Worm (Caenorhabditis elegans): ENCODE measurements around the gene cct-7.
A peak's percentile ranks its signal among the peaks of the same experiment; 100 is the strongest.

cct-7 gene

ce11 chrV:1864997-1865396, 7.0 kb upstream of the cct-7 start:
- TF ChIP-seq nhr-11 (tag; optimal IDR thresholded peaks at IDR 0.05) = no peak
- TF ChIP-seq madf-9 (GFP tag; conservative IDR thresholded peaks at IDR 0.05) = no peak
- no peak for TF ChIP-seq unc-39 (tag; optimal IDR thresholded peaks at IDR 0.05)
- TF ChIP-seq hif-1 (tag; optimal IDR thresholded peaks at IDR 0.05) = no peak
- TF ChIP-seq ztf-11 (tag; optimal IDR thresholded peaks at IDR 0.05) = no peak
- no peak for TF ChIP-seq lin-39 (tag; optimal IDR thresholded peaks at IDR 0.05)
- TF ChIP-seq Y75B8A.6 (GFP tag; IDR thresholded peaks at IDR 0.05) = no peak
- TF ChIP-seq gei-8 (GFP tag; optimal IDR thresholded peaks at IDR 0.05) = no peak
- TF ChIP-seq dmd-6 (GFP tag; IDR thresholded peaks at IDR 0.05) = no peak
- no peak for TF ChIP-seq nhr-10 (tag; optimal IDR thresholded peaks at IDR 0.05)
- no peak for TF ChIP-seq F10B5.3 (tag; optimal IDR thresholded peaks at IDR 0.05)
- TF ChIP-seq zfp-3 (GFP tag; conservative IDR thresholded peaks at IDR 0.05) = no peak
- no peak for TF ChIP-seq nhr-6 (tag; optimal IDR thresholded peaks at IDR 0.05)
- TF ChIP-seq ceh-44 (GFP tag; IDR thresholded peaks at IDR 0.05) = no peak
- TF ChIP-seq ctbp-1 (GFP tag; IDR thresholded peaks at IDR 0.05) = no peak
- TF ChIP-seq F37D6.2 (tag; optimal IDR thresholded peaks at IDR 0.05) = no peak

ce11 chrV:1868025-1868424, 4.0 kb upstream of the cct-7 start:
- TF ChIP-seq aha-1 (tag) (peak; percentile 81), ceh-28 (tag; optimal IDR thresholded peaks at IDR 0.05) (no peak)

- TF ChIP-seq nhr-25 (tag; optimal IDR thresholded peaks at IDR 0.05; ENCODE audit: borderline replicate concordance, insufficient read depth) (peak; percentile 67), ama-1 (optimal IDR thresholded peaks at IDR 0.05) (no peak), dmd-9 (GFP tag; IDR thresholded peaks at IDR 0.05) (peak; percentile 81), hif-1 (tag; optimal IDR thresholded peaks at IDR 0.05) (peak; percentile 0 to 66), mdl-1 (tag; optimal IDR thresholded peaks at IDR 0.05) (peak in 1 of 2 experiments; percentile 32), zip-2 (tag; optimal IDR thresholded peaks at IDR 0.05) (peak; percentile 47), R02D3.7 (tag; optimal IDR thresholded peaks at IDR 0.05) (no peak), lsy-2 (tag; optimal IDR thresholded peaks at IDR 0.05) (peak; percentile 32 to 91), ZK337.2 (GFP tag; IDR thresholded peaks at IDR 0.05) (no peak), hlh-30 (tag; optimal IDR thresholded peaks at IDR 0.05; ENCODE audit: insufficient read depth) (peak; percentile 81), madf-5 (GFP tag; IDR thresholded peaks at IDR 0.05) (no peak), egl-27 (tag; optimal IDR thresholded peaks at IDR 0.05) (no peak), snpc-1.2 (GFP tag; IDR thresholded peaks at IDR 0.05) (peak; percentile 80), Y75B8A.6 (GFP tag; IDR thresholded peaks at IDR 0.05) (no peak), nhr-6 (tag; optimal IDR thresholded peaks at IDR 0.05) (peak; percentile 57), mep-1 (tag; optimal IDR thresholded peaks at IDR 0.05) (peak; percentile 92), arid-1 (GFP tag; conservative IDR thresholded peaks at IDR 0.05) (peak; percentile 93), egl-43 (GFP tag; IDR thresholded peaks at IDR 0.05) (peak; percentile 79), php-3 (GFP tag; IDR thresholded peaks at IDR 0.05) (peak; percentile 68), unc-62 (GFP tag; optimal IDR thresholded peaks at IDR 0.05 in 1 of 2) (no peak), unc-62 (tag; optimal IDR thresholded peaks at IDR 0.05) (no peak), vab-7 (GFP tag; IDR thresholded peaks at IDR 0.05) (peak; percentile 76), lin-39 (tag; optimal IDR thresholded peaks at IDR 0.05) (no peak), dmd-6 (GFP tag; IDR thresholded peaks at IDR 0.05) (peak; percentile 79), D1046.2 (GFP tag; IDR thresholded peaks at IDR 0.05) (peak; percentile 72), fkh-10 (GFP tag; optimal IDR thresholded peaks at IDR 0.05) (peak; percentile 68), lim-7 (GFP tag; IDR thresholded peaks at IDR 0.05) (no peak), nhr-42 (GFP tag; IDR thresholded peaks at IDR 0.05) (peak; percentile 89), F44E2.7 (GFP tag; IDR thresholded peaks at IDR 0.05) (no peak), T20F7.1 (GFP tag; optimal IDR thresholded peaks at IDR 0.05) (no peak), daf-12 (tag; optimal IDR thresholded peaks at IDR 0.05) (no peak), T26A8.4 (GFP tag; IDR thresholded peaks at IDR 0.05) (peak; percentile 93), lir-3 (tag; optimal IDR thresholded peaks at IDR 0.05) (no peak), ztf-11 (tag; optimal IDR thresholded peaks at IDR 0.05) (no peak), unc-39 (tag; optimal IDR thresholded peaks at IDR 0.05) (no peak), rbr-2 (tag; optimal IDR thresholded peaks at IDR 0.05) (peak; percentile 87), nhr-28 (tag; optimal IDR thresholded peaks at IDR 0.05) (peak; percentile 66)
Measured at ce11 chrV:1868596-1869263, 3.3 kb upstream of the cct-7 start, which contains the start of gene knl-3. Gene knl-3 (plus strand): TSS chrV:1869213.
